Worm (Caenorhabditis elegans) whole organism, late embryonic: ENCODE results near the gene ttr-53.

ENCODE experiments used
- ama-1 ChIP-seq: fragments of 150-350 bp; optimal IDR thresholded peaks from 2 replicates; lab custom pipeline; 2014
- ceh-9 ChIP-seq: sonication (generic microtip); optimal IDR thresholded peaks from 2 replicates; lab custom pipeline; 2016; ENCODE audit warnings: mild to moderate bottlenecking, missing genetic modification characterization, inconsistent platforms, missing compliant biosample characterization
- elt-2 ChIP-seq: sonication (generic microtip); optimal IDR thresholded peaks from 2 replicates; lab custom pipeline; 2016; ENCODE audit warnings: missing genetic modification reagents, missing genetic modification characterization, missing compliant biosample characterization
- ets-4 ChIP-seq: sonication (generic microtip); optimal IDR thresholded peaks from 2 replicates; lab custom pipeline; 2016; ENCODE audit warnings: missing genetic modification characterization, missing compliant biosample characterization
- nhr-11 ChIP-seq: fragments of 150-350 bp; optimal IDR thresholded peaks from 2 replicates; lab custom pipeline; 2014; ENCODE audit warnings: missing biosample characterization, missing genetic modification characterization
- pqm-1 ChIP-seq: sonication (generic microtip); optimal IDR thresholded peaks from 2 replicates; lab custom pipeline; 2016; ENCODE audit warnings: missing genetic modification characterization, missing compliant biosample characterization
- rnt-1 ChIP-seq: sonication (generic microtip); optimal IDR thresholded peaks from 2 replicates; lab custom pipeline; 2016; ENCODE audit warnings: missing genetic modification characterization, missing compliant biosample characterization

ce11 chrIV:10148938-10149337 lies 8.9 kb upstream of the ttr-53 start, which contains the start of gene pigs-1:
- TF ChIP-seq ama-1: no peak
- TF ChIP-seq elt-2 (tag; lab: Kevin White, UChicago): no peak
- TF ChIP-seq ceh-9: no peak
- no peak for TF ChIP-seq ets-4 (tag; lab: Kevin White, UChicago)
- TF ChIP-seq pqm-1 (tag; lab: Kevin White, UChicago): no peak
- no peak for TF ChIP-seq rnt-1 (tag; lab: Kevin White, UChicago)
- TF ChIP-seq nhr-11 (tag; lab: Kevin White, UChicago): no peak
